Fruit fly (Drosophila melanogaster) Kc167 (cell line): ENCODE results near the gene eEF1delta.

Source experiments
- Myc ChIP-seq: fragments of >200 bp; optimal IDR thresholded peaks from 2 replicates; lab custom pipeline; 2017; ENCODE audit warnings: missing external identifiers
- Sin3A ChIP-seq: fragments of >200 bp; optimal IDR thresholded peaks from 2 replicates; lab custom pipeline; 2018; ENCODE audit warnings: missing external identifiers
- h ChIP-seq: fragments of >200 bp; optimal IDR thresholded peaks from 3 replicates; lab custom pipeline; 2018; ENCODE audit warnings: missing external identifiers
- insv ChIP-seq: fragments of >200 bp; optimal IDR thresholded peaks from 3 replicates; lab custom pipeline; 2018; ENCODE audit warnings: missing external identifiers
- psq ChIP-seq: fragments of >200 bp; optimal IDR thresholded peaks from 2 replicates; lab custom pipeline; 2017; ENCODE audit warnings: missing external identifiers
- ttk ChIP-seq: sonication (Bioruptor generic); optimal IDR thresholded peaks from 2 replicates; lab custom pipeline; 2017; ENCODE audit warnings: missing external identifiers

dm6 chr2L:10250441-10250847 is 18.1 kb downstream of the eEF1delta start, which contains the start of the genes bsk and CG31717:
- no peak for TF ChIP-seq psq (lab: Kevin White, UChicago)
- no peak for TF ChIP-seq ttk (lab: Kevin White, UChicago)
- TF ChIP-seq h (lab: Kevin White, UChicago): no peak
- no peak for TF ChIP-seq Sin3A (lab: Kevin White, UChicago)
- no peak for TF ChIP-seq Myc (lab: Kevin White, UChicago)
- no peak for TF ChIP-seq insv (lab: Kevin White, UChicago)
